Worm (Caenorhabditis elegans) whole organism, late embryonic: ENCODE measurements around the gene cpsf-2.
A peak's percentile ranks its signal among the peaks of the same experiment; 100 is the strongest.

ENCODE experiments used
- K02D7.2 ChIP-seq: sonication (generic microtip); optimal IDR thresholded peaks from 2 replicates; lab custom pipeline; 2017; ENCODE audit warnings: mild to moderate bottlenecking, missing genetic modification characterization, missing compliant biosample characterization
- K09A11.1 ChIP-seq: sonication (generic microtip); optimal IDR thresholded peaks from 2 replicates; lab custom pipeline; 2017; ENCODE audit warnings: antibody characterized with exemption, mild to moderate bottlenecking, missing genetic modification characterization, missing compliant biosample characterization; ENCODE audit not compliant: insufficient read depth
- T23F11.4 ChIP-seq: fragments of 200-800 bp; sonication (Bioruptor generic); optimal IDR thresholded peaks from 2 replicates; lab custom pipeline; 2018; ENCODE audit warnings: mild to moderate bottlenecking, missing genetic modification characterization, missing compliant biosample characterization
- ama-1 ChIP-seq: fragments of 150-350 bp; optimal IDR thresholded peaks from 2 replicates; lab custom pipeline; 2014
- ceh-18 ChIP-seq: sonication (generic microtip); optimal IDR thresholded peaks from 2 replicates; lab custom pipeline; 2016; ENCODE audit warnings: missing genetic modification characterization, missing compliant biosample characterization
- ceh-19 ChIP-seq: fragments of 200-800 bp; sonication (Bioruptor generic); optimal IDR thresholded peaks from 2 replicates; lab custom pipeline; 2018; ENCODE audit warnings: mild to moderate bottlenecking, missing genetic modification characterization, missing compliant biosample characterization
- ceh-22 ChIP-seq: sonication (generic microtip); optimal IDR thresholded peaks from 2 replicates; lab custom pipeline; 2017; ENCODE audit warnings: missing biosample characterization, missing genetic modification characterization
- ceh-24 ChIP-seq: sonication (generic microtip); optimal IDR thresholded peaks from 2 replicates; lab custom pipeline; 2016; ENCODE audit warnings: mild to moderate bottlenecking, missing genetic modification characterization, missing compliant biosample characterization
- ceh-30 ChIP-seq: fragments of 150-350 bp; optimal IDR thresholded peaks from 2 replicates; lab custom pipeline; 2014; ENCODE audit warnings: missing biosample characterization, missing genetic modification characterization
- che-1 ChIP-seq: sonication (generic microtip); optimal IDR thresholded peaks from 2 replicates; lab custom pipeline; 2016; ENCODE audit warnings: mild to moderate bottlenecking, missing genetic modification characterization, missing compliant biosample characterization
- dmd-4 ChIP-seq: sonication (generic microtip); optimal IDR thresholded peaks from 2 replicates; lab custom pipeline; 2016; ENCODE audit warnings: borderline replicate concordance, missing genetic modification characterization, missing compliant biosample characterization
- dve-1 ChIP-seq: sonication (generic microtip); optimal IDR thresholded peaks from 2 replicates; lab custom pipeline; 2017; ENCODE audit warnings: antibody characterized with exemption, mild to moderate bottlenecking, missing genetic modification characterization, missing compliant biosample characterization
- elt-2 ChIP-seq: sonication (generic microtip); optimal IDR thresholded peaks from 2 replicates; lab custom pipeline; 2016; ENCODE audit warnings: missing genetic modification reagents, missing genetic modification characterization, missing compliant biosample characterization
- elt-4 ChIP-seq: sonication (generic microtip); optimal IDR thresholded peaks from 2 replicates; lab custom pipeline; 2016; ENCODE audit warnings: missing genetic modification characterization, missing compliant biosample characterization
- ets-4 ChIP-seq: sonication (generic microtip); optimal IDR thresholded peaks from 2 replicates; lab custom pipeline; 2016; ENCODE audit warnings: missing genetic modification characterization, missing compliant biosample characterization
- eyg-1 ChIP-seq: sonication (generic microtip); optimal IDR thresholded peaks from 2 replicates; lab custom pipeline; 2016; ENCODE audit warnings: missing genotype, missing genetic modification characterization, missing compliant biosample characterization
- fax-1 ChIP-seq: sonication (generic microtip); optimal IDR thresholded peaks from 2 replicates; lab custom pipeline; 2016; ENCODE audit warnings: missing genotype, missing genetic modification characterization, missing compliant biosample characterization
- gmeb-2 ChIP-seq: sonication (generic microtip); optimal IDR thresholded peaks from 2 replicates; lab custom pipeline; 2016; ENCODE audit warnings: missing genetic modification characterization, inconsistent platforms, missing compliant biosample characterization
- hlh-15 ChIP-seq: sonication (generic microtip); optimal IDR thresholded peaks from 2 replicates; lab custom pipeline; 2016; ENCODE audit warnings: missing genetic modification characterization, missing compliant biosample characterization
- hlh-30 ChIP-seq: sonication (generic microtip); optimal IDR thresholded peaks from 2 replicates; lab custom pipeline; 2017; ENCODE audit warnings: antibody characterized with exemption, missing genetic modification characterization, missing compliant biosample characterization; ENCODE audit not compliant: insufficient read depth
- hlh-8 ChIP-seq: sonication (generic microtip); optimal IDR thresholded peaks from 2 replicates; lab custom pipeline; 2016; ENCODE audit warnings: missing genotype, missing genetic modification characterization, missing compliant biosample characterization
- lim-6 ChIP-seq: sonication (generic microtip); optimal IDR thresholded peaks from 2 replicates; lab custom pipeline; 2016; ENCODE audit warnings: missing genetic modification characterization, missing compliant biosample characterization
- nhr-11 ChIP-seq: fragments of 150-350 bp; optimal IDR thresholded peaks from 2 replicates; lab custom pipeline; 2014; ENCODE audit warnings: missing biosample characterization, missing genetic modification characterization
- nhr-232 ChIP-seq: sonication (generic microtip); optimal IDR thresholded peaks from 2 replicates; lab custom pipeline; 2016; ENCODE audit warnings: missing genetic modification characterization, missing compliant biosample characterization
- npax-4 ChIP-seq: sonication (generic microtip); optimal IDR thresholded peaks from 2 replicates; lab custom pipeline; 2016; ENCODE audit warnings: missing genetic modification characterization, missing compliant biosample characterization
- odd-2 ChIP-seq: sonication (generic microtip); optimal IDR thresholded peaks from 2 replicates; lab custom pipeline; 2017; ENCODE audit warnings: antibody characterized with exemption, mild to moderate bottlenecking, missing genetic modification characterization, missing compliant biosample characterization
- pat-9 ChIP-seq: fragments of 200-800 bp; sonication (Bioruptor generic); optimal IDR thresholded peaks from 2 replicates; lab custom pipeline; 2018; ENCODE audit warnings: mild to moderate bottlenecking, missing genetic modification characterization, moderate library complexity, missing compliant biosample characterization
- pha-2 ChIP-seq: sonication (generic microtip); optimal IDR thresholded peaks from 2 replicates; lab custom pipeline; 2017; ENCODE audit warnings: mild to moderate bottlenecking, missing genetic modification characterization, missing compliant biosample characterization
- pqm-1 ChIP-seq: sonication (generic microtip); optimal IDR thresholded peaks from 2 replicates; lab custom pipeline; 2016; ENCODE audit warnings: missing genetic modification characterization, missing compliant biosample characterization
- pros-1 ChIP-seq: fragments of 150-350 bp; optimal IDR thresholded peaks from 2 replicates; lab custom pipeline; 2014; ENCODE audit warnings: missing biosample characterization, missing genetic modification reagents, missing genetic modification characterization
- ref-2 ChIP-seq: sonication (generic microtip); optimal IDR thresholded peaks from 2 replicates; lab custom pipeline; 2016; ENCODE audit warnings: missing genetic modification characterization, missing compliant biosample characterization
- sdc-2 ChIP-seq: sonication (generic microtip); optimal IDR thresholded peaks from 2 replicates; lab custom pipeline; 2016; ENCODE audit warnings: missing genotype, missing genetic modification characterization, missing compliant biosample characterization
- sox-2 ChIP-seq: fragments of 200-800 bp; sonication (Bioruptor generic); IDR thresholded peaks from 2 replicates; pipeline ENCODE4 v1.3.6; 2022; ENCODE audit warnings: missing genetic modification reagents, missing genetic modification characterization, missing compliant biosample characterization
- ttx-3 ChIP-seq: sonication (generic microtip); optimal IDR thresholded peaks from 2 replicates; lab custom pipeline; 2016; ENCODE audit warnings: missing genetic modification reagents, missing genetic modification characterization, missing compliant biosample characterization
- unc-42 ChIP-seq: sonication (generic microtip); optimal IDR thresholded peaks from 2 replicates; lab custom pipeline; 2016; ENCODE audit warnings: missing genotype, missing genetic modification characterization, missing compliant biosample characterization
- unc-55 ChIP-seq: sonication (generic microtip); optimal IDR thresholded peaks from 2 replicates; lab custom pipeline; 2017; ENCODE audit warnings: missing biosample characterization, missing genetic modification reagents, missing genetic modification characterization
- unc-86 ChIP-seq: sonication (generic microtip); optimal IDR thresholded peaks from 2 replicates; lab custom pipeline; 2016; ENCODE audit warnings: missing genetic modification characterization, missing compliant biosample characterization
- zip-5 ChIP-seq: sonication (generic microtip); optimal IDR thresholded peaks from 2 replicates; lab custom pipeline; 2016; ENCODE audit warnings: missing genetic modification characterization, missing compliant biosample characterization

The cpsf-2 gene

ce11 chrV:7196498-7196966 lies 17.6 kb downstream of the cpsf-2 start, which contains the start of gene F09G2.2 (continued):
- TF ChIP-seq elt-2 (peak; percentile 31), ceh-19 (GFP tag; lab: Kevin White, UChicago) (no peak), pat-9 (tag; lab: Kevin White, UChicago) (no peak), sdc-2 (tag; lab: Kevin White, UChicago) (no peak), K02D7.2 (tag; lab: Kevin White, UChicago) (no peak), zip-5 (tag; lab: Kevin White, UChicago) (no peak), dve-1 (peak; percentile 42), lim-6 (no peak), nhr-11 (tag; lab: Kevin White, UChicago) (no peak), nhr-232 (no peak), fax-1 (no peak), ama-1 (no peak), pros-1 (peak; percentile 20), ceh-18 (peak; percentile 48), odd-2 (tag; lab: Kevin White, UChicago) (no peak), gmeb-2 (tag; lab: Kevin White, UChicago) (no peak)
- TF ChIP-seq, all 69 proteins: peak for 16

- TF ChIP-seq sox-2 (GFP tag; lab: Robert Waterston, UW) (no peak), pha-2 (tag; lab: Kevin White, UChicago) (no peak), ceh-22 (no peak), ceh-18 (no peak), unc-86 (tag; lab: Kevin White, UChicago) (no peak), hlh-30 (tag; lab: Kevin White, UChicago) (no peak), che-1 (tag; lab: Kevin White, UChicago) (no peak), eyg-1 (tag; lab: Kevin White, UChicago) (no peak), odd-2 (tag; lab: Kevin White, UChicago) (no peak), dmd-4 (tag; lab: Kevin White, UChicago) (no peak), K09A11.1 (tag; lab: Kevin White, UChicago) (no peak), hlh-8 (tag; lab: Kevin White, UChicago) (no peak)
Measured at ce11 chrV:7197036-7197435, 18.1 kb downstream of the cpsf-2 start.

DNA sequence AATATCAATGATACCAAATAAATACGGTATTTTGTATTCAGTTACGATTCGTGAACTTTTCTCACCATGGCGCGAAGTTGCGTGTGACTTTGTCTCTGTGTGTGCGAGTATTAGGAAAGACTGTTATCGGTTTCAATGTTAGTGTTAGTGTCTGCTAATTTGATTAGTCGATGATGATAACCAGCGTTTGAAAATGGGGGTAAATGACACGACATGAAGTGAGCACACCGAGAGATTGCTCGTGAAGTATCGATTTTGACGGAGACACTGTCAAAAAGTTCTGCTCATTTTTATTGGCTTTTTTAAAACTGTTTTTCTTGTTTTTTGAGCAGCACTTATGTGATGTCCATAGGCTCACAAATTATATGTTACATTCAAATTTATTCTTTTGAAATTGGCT lies 19.4 kb downstream of the cpsf-2 start:
- no peak for TF ChIP-seq unc-42 (tag; lab: Kevin White, UChicago)
- no peak for TF ChIP-seq hlh-15 (tag; lab: Kevin White, UChicago)
- peak; percentile 40 for TF ChIP-seq ama-1
- no peak for TF ChIP-seq hlh-30 (tag; lab: Kevin White, UChicago)

ce11 chrV:7199077-7199476 lies 20.1 kb downstream of the cpsf-2 start:
- no peak for TF ChIP-seq hlh-8 (tag; lab: Kevin White, UChicago)
- TF ChIP-seq dve-1, result no peak
- TF ChIP-seq elt-4 (tag; lab: Kevin White, UChicago), result no peak
- no peak for TF ChIP-seq unc-55 (GFP tag; lab: Kevin White, UChicago)
- no peak for TF ChIP-seq ref-2 (tag; lab: Kevin White, UChicago)
- TF ChIP-seq npax-4, result no peak
- no peak for TF ChIP-seq pros-1
- no peak for TF ChIP-seq ceh-24
- no peak for TF ChIP-seq T23F11.4 (GFP tag; lab: Kevin White, UChicago)
- TF ChIP-seq pqm-1, result no peak
- TF ChIP-seq K02D7.2 (tag; lab: Kevin White, UChicago), result no peak
- no peak for TF ChIP-seq fax-1
- TF ChIP-seq ceh-30 (tag; lab: Kevin White, UChicago), result no peak
- no peak for TF ChIP-seq ttx-3
- no peak for TF ChIP-seq sdc-2 (tag; lab: Kevin White, UChicago)
- TF ChIP-seq ceh-22, result no peak
- no peak for TF ChIP-seq unc-42 (tag; lab: Kevin White, UChicago)
- no peak for TF ChIP-seq ets-4
- no peak for TF ChIP-seq pat-9 (tag; lab: Kevin White, UChicago)
